Fruit fly (Drosophila melanogaster): ENCODE data around the gene CG31816.

- TF ChIP-seq CG11294 (GFP tag; IDR thresholded peaks at IDR 0.05) (no peak), CG6808 (GFP tag; optimal IDR thresholded peaks at IDR 0.05) (no peak), spab (GFP tag; optimal IDR thresholded peaks at IDR 0.05) (no peak)
These were observed 34.6 kb upstream of the CG31816 start for dm6 chr2L:16507682-16508269.
